Worm (Caenorhabditis elegans) whole organism, young adult: ENCODE data around the gene pgp-10.

Experiments used
- B0019.2 ChIP-seq: fragments of 200-800 bp; sonication (Bioruptor generic); conservative IDR thresholded peaks from 2 replicates; pipeline ENCODE4 v1.3.6; 2022; ENCODE audit warnings: missing genetic modification reagents, missing genetic modification characterization, missing compliant biosample characterization
- F10E7.11 ChIP-seq: sonication (generic microtip); optimal IDR thresholded peaks from 2 replicates; lab custom pipeline; 2017; ENCODE audit warnings: mild to moderate bottlenecking, missing genetic modification characterization, moderate library complexity, missing compliant biosample characterization
- Y79H2A.3 ChIP-seq: fragments of 200-800 bp; sonication (Bioruptor generic); conservative IDR thresholded peaks from 2 replicates; pipeline ENCODE4 v1.3.6; 2022; ENCODE audit warnings: missing genetic modification reagents, missing genetic modification characterization, missing compliant biosample characterization
- egrh-3 ChIP-seq: fragments of 200-800 bp; sonication (Bioruptor generic); IDR thresholded peaks from 2 replicates; pipeline ENCODE4 v1.3.6; 2022; ENCODE audit warnings: missing genetic modification reagents, missing genetic modification characterization, missing compliant biosample characterization
- ets-4 ChIP-seq: fragments of 200-800 bp; sonication (Bioruptor generic); optimal IDR thresholded peaks from 2 replicates; lab custom pipeline; 2018; ENCODE audit warnings: mild to moderate bottlenecking, missing genetic modification characterization, missing compliant biosample characterization
- him-1 ChIP-seq: sonication (generic microtip); optimal IDR thresholded peaks from 2 replicates; lab custom pipeline; 2016; ENCODE audit warnings: missing genotype, missing genetic modification reagents, missing genetic modification characterization, missing compliant biosample characterization
- hmg-20 ChIP-seq: fragments of 200-800 bp; sonication (Bioruptor generic); IDR thresholded peaks from 2 replicates; pipeline ENCODE4 v1.3.6; 2022; ENCODE audit warnings: missing genetic modification reagents, missing genetic modification characterization, missing compliant biosample characterization
- let-607 ChIP-seq, 2 experiments: fragments of 200-800 bp in 1 of 2; sonication (Bioruptor generic) in 1 of 2; sonication (generic microtip) in 1 of 2; optimal IDR thresholded peaks; 2 replicates each; lab custom pipeline; 2016 to 2018; ENCODE audit warnings: mild to moderate bottlenecking in 2 of 2, missing compliant biosample characterization in 2 of 2, missing genetic modification characterization in 2 of 2, moderate library complexity in 2 of 2, missing genotype in 1 of 2
- mcd-1 ChIP-seq: fragments of 200-800 bp; sonication (Bioruptor generic); IDR thresholded peaks from 2 replicates; pipeline ENCODE4 v1.3.6; 2022; ENCODE audit warnings: missing genetic modification reagents, missing genetic modification characterization, missing compliant biosample characterization
- nhr-179 ChIP-seq: sonication (generic microtip); optimal IDR thresholded peaks from 2 replicates; lab custom pipeline; 2016; ENCODE audit warnings: mild to moderate bottlenecking, missing genetic modification characterization, missing compliant biosample characterization
- pbrm-1 ChIP-seq: fragments of 200-800 bp; sonication (Bioruptor generic); IDR thresholded peaks from 2 replicates; pipeline ENCODE4 v1.3.6; 2022; ENCODE audit warnings: missing genetic modification reagents, missing genetic modification characterization, missing compliant biosample characterization
- snpc-3.4 ChIP-seq: sonication (generic microtip); optimal IDR thresholded peaks from 2 replicates; lab custom pipeline; 2017; ENCODE audit warnings: missing genetic modification characterization, mild to moderate bottlenecking, missing compliant biosample characterization, antibody characterized with exemption, moderate library complexity, missing genotype, missing genetic modification reagents
- unc-130 ChIP-seq: sonication (generic microtip); optimal IDR thresholded peaks from 2 replicates; lab custom pipeline; 2016; ENCODE audit warnings: missing genetic modification reagents, missing genetic modification characterization, missing compliant biosample characterization
- zim-3 ChIP-seq: sonication (generic microtip); optimal IDR thresholded peaks from 2 replicates; lab custom pipeline; 2017; ENCODE audit warnings: mild to moderate bottlenecking, missing genetic modification characterization, moderate library complexity, missing compliant biosample characterization

DNA sequence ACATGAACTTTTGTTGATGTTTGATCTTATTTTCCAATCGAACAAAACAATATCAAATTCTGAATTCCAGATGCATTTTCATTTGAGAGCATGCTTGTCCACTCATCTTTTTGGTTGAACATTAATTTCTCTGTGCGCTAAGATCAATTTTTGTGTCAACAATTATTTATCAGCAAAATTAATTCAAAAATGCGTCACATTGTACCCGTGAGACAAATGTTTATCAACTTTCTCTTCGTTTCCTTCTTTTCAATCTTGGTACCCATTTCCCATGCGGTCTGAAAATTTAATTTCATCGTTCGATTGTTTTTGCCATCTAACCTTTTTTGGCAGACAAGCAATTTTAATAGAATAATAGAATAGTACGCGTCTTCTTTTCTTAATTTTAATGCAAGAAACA, 34.8 kb upstream of the pgp-10 start:
- TF ChIP-seq ets-4 (GFP tag; lab: Kevin White, UChicago) (no peak), mcd-1 (GFP tag; lab: Robert Waterston, UW) (no peak), him-1 (tag; lab: Kevin White, UChicago) (no peak), snpc-3.4 (no peak), egrh-3 (GFP tag; lab: Robert Waterston, UW) (no peak), hmg-20 (GFP tag; lab: Robert Waterston, UW) (no peak), B0019.2 (GFP tag; lab: Robert Waterston, UW) (no peak), nhr-179 (tag; lab: Kevin White, UChicago) (no peak), let-607 (tag; optimal IDR thresholded peaks at IDR 0.05; lab: Kevin White, UChicago) (no peak), zim-3 (tag; lab: Kevin White, UChicago) (no peak), Y79H2A.3 (no peak), F10E7.11 (no peak), pbrm-1 (GFP tag; lab: Robert Waterston, UW) (no peak), unc-130 (no peak)
